Fruit fly (Drosophila melanogaster) Kc167 (cell line): ENCODE results near the gene Drs.

Experiments used
- Myc ChIP-seq: fragments of >200 bp; optimal IDR thresholded peaks from 2 replicates; lab custom pipeline; 2017; ENCODE audit warnings: missing external identifiers
- Sin3A ChIP-seq: fragments of >200 bp; optimal IDR thresholded peaks from 2 replicates; lab custom pipeline; 2018; ENCODE audit warnings: missing external identifiers
- h ChIP-seq: fragments of >200 bp; optimal IDR thresholded peaks from 3 replicates; lab custom pipeline; 2018; ENCODE audit warnings: missing external identifiers
- insv ChIP-seq: fragments of >200 bp; optimal IDR thresholded peaks from 3 replicates; lab custom pipeline; 2018; ENCODE audit warnings: missing external identifiers
- psq ChIP-seq: fragments of >200 bp; optimal IDR thresholded peaks from 2 replicates; lab custom pipeline; 2017; ENCODE audit warnings: missing external identifiers
- ttk ChIP-seq: sonication (Bioruptor generic); optimal IDR thresholded peaks from 2 replicates; lab custom pipeline; 2017; ENCODE audit warnings: missing external identifiers

DNA sequence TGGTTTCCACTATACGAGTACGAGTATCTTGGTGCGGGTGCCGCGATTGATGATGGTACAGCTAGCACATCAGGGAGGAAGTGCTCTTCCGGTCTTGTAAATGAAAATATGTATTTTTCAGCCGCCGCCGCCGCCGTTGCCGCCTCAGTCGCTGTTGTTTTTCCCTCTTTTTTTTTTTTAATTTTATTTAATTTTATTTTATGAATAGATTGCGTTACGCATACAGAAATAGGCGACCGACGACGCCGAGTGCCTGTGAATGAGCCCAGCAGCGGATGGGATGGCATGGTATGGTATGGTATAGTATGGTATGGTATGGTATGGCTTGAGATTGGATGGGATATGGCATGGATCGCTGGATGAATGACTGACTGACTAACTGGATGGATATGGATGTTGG, 17.4 kb downstream of the Drs start:
- TF ChIP-seq psq (lab: Kevin White, UChicago) (no peak), h (lab: Kevin White, UChicago) (no peak), Sin3A (lab: Kevin White, UChicago) (no peak), ttk (lab: Kevin White, UChicago) (no peak), insv (lab: Kevin White, UChicago) (no peak), Myc (no peak)
